Fruit fly (Drosophila melanogaster): ENCODE results near the gene Ugalt.

The Ugalt gene

dm6 chrX:2652124-2652923, 51.3 kb downstream of the Ugalt start (continued):
- TF ChIP-seq CG5245 (GFP tag; optimal IDR thresholded peaks at IDR 0.05) = no peak
- TF ChIP-seq CG4707 (GFP tag; optimal IDR thresholded peaks at IDR 0.05) = no peak
- TF ChIP-seq btn (GFP tag; optimal IDR thresholded peaks at IDR 0.05) = no peak
- no peak for TF ChIP-seq Dref (GFP tag; IDR thresholded peaks at IDR 0.05)
- TF ChIP-seq CG8478 (optimal IDR thresholded peaks at IDR 0.05) = peak; percentile 54
- TF ChIP-seq CG31365 (tag; optimal IDR thresholded peaks at IDR 0.05) = no peak
- no peak; the same call in 1 of the 2 replicates for TF ChIP-seq Xrp1 (GFP tag; IDR thresholded peaks at IDR 0.05)
- peak in 1 of 2 experiments; percentile 19 for TF ChIP-seq Hr51 (GFP tag; optimal IDR thresholded peaks at IDR 0.05)
- no peak for TF ChIP-seq pzg (GFP tag; optimal IDR thresholded peaks at IDR 0.05)
- peak; percentile 46 for TF ChIP-seq cg (GFP tag; optimal IDR thresholded peaks at IDR 0.05)
- TF ChIP-seq Xbp1 (GFP tag; optimal IDR thresholded peaks at IDR 0.05) = no peak
- peak; percentile 42; the same call in 1 of the 2 replicates for TF ChIP-seq vvl (GFP tag; IDR thresholded peaks at IDR 0.05)
- no peak for TF ChIP-seq D (optimal IDR thresholded peaks at IDR 0.05)
- no peak for TF ChIP-seq D (GFP tag; optimal IDR thresholded peaks at IDR 0.05)
- TF ChIP-seq zen2 (GFP tag; IDR thresholded peaks at IDR 0.05; ENCODE audit: partially characterized antibody) = no peak
- TF ChIP-seq Opbp (GFP tag; IDR thresholded peaks at IDR 0.05; ENCODE audit: partially characterized antibody) = no peak
- TF ChIP-seq tll (GFP tag; optimal IDR thresholded peaks at IDR 0.05) = no peak
- TF ChIP-seq CG4360 (GFP tag; IDR thresholded peaks at IDR 0.05) = peak; percentile 37; the same call in 1 of the 2 replicates
- no peak for TF ChIP-seq CG1233 (GFP tag; optimal IDR thresholded peaks at IDR 0.05)
- TF ChIP-seq H15 (GFP tag; IDR thresholded peaks at IDR 0.05) = no peak
- TF ChIP-seq eve (GFP tag; optimal IDR thresholded peaks at IDR 0.05) = peak in 1 of 2 experiments; percentile 52
- TF ChIP-seq Sry-β (GFP tag; optimal IDR thresholded peaks at IDR 0.05) = no peak
- TF ChIP-seq ap (GFP tag; IDR thresholded peaks at IDR 0.05) = no peak
- no peak for TF ChIP-seq al (GFP tag; IDR thresholded peaks at IDR 0.05)
- no peak for TF ChIP-seq tup (GFP tag; optimal IDR thresholded peaks at IDR 0.05)
- no peak for TF ChIP-seq CG12236 (GFP tag; optimal IDR thresholded peaks at IDR 0.05)
- TF ChIP-seq lov (optimal IDR thresholded peaks at IDR 0.05) = no peak
- no peak for TF ChIP-seq lov (GFP tag; IDR thresholded peaks at IDR 0.05)
- no peak for TF ChIP-seq CG30020 (tag; optimal IDR thresholded peaks at IDR 0.05)
- TF ChIP-seq CG8290 (GFP tag; optimal IDR thresholded peaks at IDR 0.05) = no peak
- peak in 1 of 2 experiments; percentile 18 for TF ChIP-seq CG8290 (tag; optimal IDR thresholded peaks at IDR 0.05)
- TF ChIP-seq bbx (GFP tag; IDR thresholded peaks at IDR 0.05; ENCODE audit: partially characterized antibody) = peak; percentile 33; the same call in 1 of the 2 replicates
- TF ChIP-seq Max (GFP tag; optimal IDR thresholded peaks at IDR 0.05) = no peak
- TF ChIP-seq wek (GFP tag; optimal IDR thresholded peaks at IDR 0.05) = no peak
- no peak for TF ChIP-seq CG8281 (tag; optimal IDR thresholded peaks at IDR 0.05)
- TF ChIP-seq CG34224 (GFP tag; IDR thresholded peaks at IDR 0.05; ENCODE audit: partially characterized antibody) = peak; percentile 41; the same call in 1 of the 3 replicates
- TF ChIP-seq CG3163 (GFP tag; optimal IDR thresholded peaks at IDR 0.05) = peak; percentile 32
- no peak for TF ChIP-seq sc (optimal IDR thresholded peaks at IDR 0.05)
- no peak for TF ChIP-seq sc (GFP tag; optimal IDR thresholded peaks at IDR 0.05)
- no peak for TF ChIP-seq CG13296 (GFP tag; optimal IDR thresholded peaks at IDR 0.05)
- TF ChIP-seq Chrac-16 (GFP tag; optimal IDR thresholded peaks at IDR 0.05) = no peak
- TF ChIP-seq CG17328 (GFP tag; IDR thresholded peaks at IDR 0.05) = no peak
- TF ChIP-seq exex (tag; optimal IDR thresholded peaks at IDR 0.05) = no peak
- no peak for TF ChIP-seq mirr (GFP tag; optimal IDR thresholded peaks at IDR 0.05)
- TF ChIP-seq CG1529 (GFP tag; optimal IDR thresholded peaks at IDR 0.05) = no peak
- TF ChIP-seq HLHmδ (GFP tag; optimal IDR thresholded peaks at IDR 0.05) = peak; percentile 19
- TF ChIP-seq CoRest (tag; optimal IDR thresholded peaks at IDR 0.05) = no peak
- TF ChIP-seq rib (GFP tag; IDR thresholded peaks at IDR 0.05) = no peak
- TF ChIP-seq pfk (GFP tag; optimal IDR thresholded peaks at IDR 0.05) = peak; percentile 84
- no peak for TF ChIP-seq tna (GFP tag; IDR thresholded peaks at IDR 0.05; ENCODE audit: partially characterized antibody)

Data from whole organism, embryonic.